Fruit fly (Drosophila melanogaster) whole organism, pupa: ENCODE results near the gene CG4592.
A peak's percentile ranks its signal among the peaks of the same experiment; 100 is the strongest.

Experiments
- CG10348 ChIP-seq: fragments of 200-800 bp; sonication (Bioruptor generic); IDR thresholded peaks from 2 replicates; pipeline ENCODE4 v1.3.6; 2022; ENCODE audit warnings: missing biosample characterization, missing genetic modification characterization
- CG12605 ChIP-seq: fragments of 200-800 bp; sonication (Bioruptor generic); IDR thresholded peaks from 2 replicates; pipeline ENCODE4 v1.3.6; 2022; ENCODE audit warnings: missing biosample characterization, missing genetic modification characterization
- CG14655 ChIP-seq: fragments of 200-800 bp; sonication (Bioruptor generic); optimal IDR thresholded peaks from 3 replicates; lab custom pipeline; 2017; ENCODE audit warnings: mild to moderate bottlenecking, missing biosample characterization, missing genetic modification reagents, missing genetic modification characterization
- CG15710 ChIP-seq: fragments of 200-800 bp; sonication (Bioruptor generic); optimal IDR thresholded peaks from 2 replicates; lab custom pipeline; 2018; ENCODE audit warnings: missing biosample characterization, mild to moderate bottlenecking, missing genetic modification characterization, moderate library complexity
- CG17806 ChIP-seq: fragments of 200-800 bp; sonication (Bioruptor generic); optimal IDR thresholded peaks from 2 replicates; lab custom pipeline; 2018; ENCODE audit warnings: missing biosample characterization, mild to moderate bottlenecking, missing genetic modification characterization, moderate library complexity
- CG32121 ChIP-seq: fragments of 200-800 bp; sonication (Bioruptor generic); IDR thresholded peaks from 2 replicates; pipeline ENCODE4 v1.3.6; 2022; ENCODE audit warnings: missing biosample characterization, missing genetic modification characterization
- CG34367 ChIP-seq: fragments of 200-800 bp; sonication (Bioruptor generic); optimal IDR thresholded peaks from 2 replicates; lab custom pipeline; 2018; ENCODE audit warnings: missing biosample characterization, mild to moderate bottlenecking, missing genetic modification characterization
- EcR ChIP-seq: fragments of 200-800 bp; sonication (Bioruptor generic); optimal IDR thresholded peaks from 3 replicates; lab custom pipeline; 2019; ENCODE audit warnings: missing biosample characterization, missing genetic modification characterization, mild to moderate bottlenecking, moderate library complexity, missing genetic modification reagents
- Ets98B ChIP-seq: fragments of 200-800 bp; sonication (Bioruptor generic); IDR thresholded peaks from 2 replicates; pipeline ENCODE4 v1.3.6; 2022; ENCODE audit warnings: missing biosample characterization, missing genetic modification characterization
- Pif1A ChIP-seq: fragments of 200-800 bp; sonication (Bioruptor generic); optimal IDR thresholded peaks from 3 replicates; lab custom pipeline; 2016; ENCODE audit warnings: missing biosample characterization, missing genetic modification characterization
- gl ChIP-seq: fragments of 200-800 bp; sonication (Bioruptor generic); optimal IDR thresholded peaks from 2 replicates; lab custom pipeline; 2018; ENCODE audit warnings: missing biosample characterization, mild to moderate bottlenecking, missing genetic modification characterization

- no peak for TF ChIP-seq CG32121 (GFP tag; lab: Robert Waterston, UW)
- no peak for TF ChIP-seq EcR
- no peak for TF ChIP-seq CG17806 (tag; lab: Kevin White, UChicago)
- TF ChIP-seq gl: no peak
- peak; percentile 47; the same call in 1 of the 2 replicates for TF ChIP-seq CG12605 (GFP tag; lab: Robert Waterston, UW)
- TF ChIP-seq CG14655: peak; percentile 31
- no peak for TF ChIP-seq CG15710
- no peak for TF ChIP-seq CG34367 (tag; lab: Kevin White, UChicago)
- TF ChIP-seq CG10348: no peak
- TF ChIP-seq Pif1A (GFP tag; lab: Kevin White, UChicago): peak; percentile 2
- TF ChIP-seq Ets98B (GFP tag; lab: Robert Waterston, UW): no peak; the same call in 1 of the 2 replicates
These were observed 28.0 kb downstream of the CG4592 start for dm6 chr2L:9949178-9950062.
